Worm (Caenorhabditis elegans) whole organism, L2 larva: ENCODE results near the gene K11H3.8.

ENCODE experiments used
- C34F6.9 ChIP-seq: fragments of 150-350 bp; optimal IDR thresholded peaks from 2 replicates; lab custom pipeline; 2014; ENCODE audit warnings: missing biosample characterization, missing genetic modification characterization
- F13H6.1 ChIP-seq: sonication (generic microtip); optimal IDR thresholded peaks from 2 replicates; lab custom pipeline; 2016; ENCODE audit warnings: missing genetic modification characterization, missing compliant biosample characterization
- R02D3.7 ChIP-seq: fragments of 150-350 bp; optimal IDR thresholded peaks from 2 replicates; lab custom pipeline; 2014; ENCODE audit warnings: missing biosample characterization, missing genetic modification characterization
- Y55F3AM.14 ChIP-seq: fragments of 200-800 bp; sonication (Bioruptor generic); optimal IDR thresholded peaks from 2 replicates; lab custom pipeline; 2018; ENCODE audit warnings: mild to moderate bottlenecking, missing genetic modification characterization, missing compliant biosample characterization
- ZK546.5 ChIP-seq: sonication (generic microtip); optimal IDR thresholded peaks from 2 replicates; lab custom pipeline; 2017; ENCODE audit warnings: missing biosample characterization, missing genetic modification characterization
- alr-1 ChIP-seq: fragments of 150-350 bp; optimal IDR thresholded peaks from 2 replicates; lab custom pipeline; 2014; ENCODE audit warnings: missing biosample characterization, missing genetic modification characterization
- ama-1 ChIP-seq: fragments of 150-350 bp; optimal IDR thresholded peaks from 2 replicates; lab custom pipeline; 2018; ENCODE audit warnings: inconsistent platforms
- blmp-1 ChIP-seq: sonication (generic microtip); optimal IDR thresholded peaks from 2 replicates; lab custom pipeline; 2017; ENCODE audit warnings: missing genetic modification characterization, mild to moderate bottlenecking, missing compliant biosample characterization, antibody characterized with exemption, moderate library complexity; ENCODE audit not compliant: insufficient read depth
- ceh-16 ChIP-seq: fragments of 150-350 bp; optimal IDR thresholded peaks from 2 replicates; lab custom pipeline; 2014; ENCODE audit warnings: missing biosample characterization, missing genetic modification characterization
- ceh-82 ChIP-seq: fragments of 150-350 bp; optimal IDR thresholded peaks from 2 replicates; lab custom pipeline; 2014; ENCODE audit warnings: missing biosample characterization, missing genetic modification characterization
- crh-2 ChIP-seq: sonication (generic microtip); optimal IDR thresholded peaks from 2 replicates; lab custom pipeline; 2017; ENCODE audit warnings: missing biosample characterization, missing genetic modification characterization
- dmd-4 ChIP-seq: sonication (generic microtip); optimal IDR thresholded peaks from 2 replicates; lab custom pipeline; 2017; ENCODE audit warnings: missing biosample characterization, missing genetic modification characterization
- egl-27 ChIP-seq: sonication (generic microtip); optimal IDR thresholded peaks from 3 replicates; lab custom pipeline; 2017; ENCODE audit warnings: missing biosample characterization, missing genetic modification reagents, missing genetic modification characterization
- elt-1 ChIP-seq: fragments of 150-350 bp; optimal IDR thresholded peaks from 2 replicates; lab custom pipeline; 2014; ENCODE audit warnings: missing biosample characterization, missing genetic modification characterization
- elt-3 ChIP-seq: sonication (generic microtip); optimal IDR thresholded peaks from 2 replicates; lab custom pipeline; 2017; ENCODE audit warnings: missing biosample characterization, missing genetic modification characterization
- fos-1 ChIP-seq: fragments of 150-350 bp; optimal IDR thresholded peaks from 2 replicates; lab custom pipeline; 2014; ENCODE audit warnings: missing biosample characterization, missing genetic modification characterization
- gmeb-1 ChIP-seq: fragments of 150-350 bp; optimal IDR thresholded peaks from 2 replicates; lab custom pipeline; 2014; ENCODE audit warnings: missing biosample characterization, missing genetic modification characterization
- lin-11 ChIP-seq: fragments of 150-350 bp; sonication (generic microtip); optimal IDR thresholded peaks from 2 replicates; lab custom pipeline; 2014; ENCODE audit warnings: missing biosample characterization, missing genetic modification characterization, inconsistent platforms, mixed read lengths
- lin-13 ChIP-seq: fragments of 150-350 bp; optimal IDR thresholded peaks from 2 replicates; lab custom pipeline; 2014; ENCODE audit warnings: missing biosample characterization, missing genetic modification reagents, missing genetic modification characterization
- lin-39 ChIP-seq: fragments of 150-350 bp; optimal IDR thresholded peaks from 2 replicates; lab custom pipeline; 2014; ENCODE audit warnings: missing biosample characterization, missing genetic modification reagents, missing genetic modification characterization
- lsy-2 ChIP-seq, 2 experiments: fragments of 150-350 bp in 1 of 2; sonication (generic microtip) in 1 of 2; optimal IDR thresholded peaks; 2 replicates each; lab custom pipeline; 2014 to 2017; ENCODE audit warnings: missing biosample characterization in 2 of 2, missing genetic modification characterization in 2 of 2
- mab-5 ChIP-seq: fragments of 150-350 bp; optimal IDR thresholded peaks from 2 replicates; lab custom pipeline; 2014; ENCODE audit warnings: missing biosample characterization, missing genetic modification characterization
- mbf-1 ChIP-seq: sonication (generic microtip); optimal IDR thresholded peaks from 2 replicates; lab custom pipeline; 2017; ENCODE audit warnings: missing biosample characterization, missing genetic modification characterization
- mdl-1 ChIP-seq, 2 experiments: fragments of 150-350 bp in 1 of 2; sonication (generic microtip) in 1 of 2; optimal IDR thresholded peaks; 2 replicates each; lab custom pipeline; 2017; ENCODE audit warnings: missing biosample characterization in 2 of 2, missing genetic modification characterization in 2 of 2
- nhr-10 ChIP-seq: sonication (generic microtip); optimal IDR thresholded peaks from 2 replicates; lab custom pipeline; 2017; ENCODE audit warnings: missing biosample characterization, missing genetic modification characterization
- nhr-11 ChIP-seq: fragments of 150-350 bp; optimal IDR thresholded peaks from 2 replicates; lab custom pipeline; 2014; ENCODE audit warnings: missing biosample characterization, missing genetic modification characterization
- nhr-12 ChIP-seq: fragments of 150-350 bp; optimal IDR thresholded peaks from 2 replicates; lab custom pipeline; 2014; ENCODE audit warnings: missing biosample characterization, missing genetic modification characterization
- nhr-129 ChIP-seq: fragments of 150-350 bp; optimal IDR thresholded peaks from 2 replicates; lab custom pipeline; 2014; ENCODE audit warnings: missing biosample characterization, missing genetic modification characterization
- nhr-21 ChIP-seq: fragments of 150-350 bp; optimal IDR thresholded peaks from 2 replicates; lab custom pipeline; 2014; ENCODE audit warnings: missing biosample characterization, missing genetic modification characterization
- nhr-23 ChIP-seq: fragments of 150-350 bp; optimal IDR thresholded peaks from 2 replicates; lab custom pipeline; 2014; ENCODE audit warnings: missing biosample characterization, missing genetic modification reagents, missing genetic modification characterization
- nhr-237 ChIP-seq: fragments of 150-350 bp; optimal IDR thresholded peaks from 2 replicates; lab custom pipeline; 2014; ENCODE audit warnings: missing biosample characterization, missing genetic modification characterization
- nhr-6 ChIP-seq: fragments of 150-350 bp; optimal IDR thresholded peaks from 2 replicates; lab custom pipeline; 2014; ENCODE audit warnings: missing biosample characterization, missing genetic modification characterization
- nhr-77 ChIP-seq: fragments of 150-350 bp; optimal IDR thresholded peaks from 2 replicates; lab custom pipeline; 2014; ENCODE audit warnings: missing biosample characterization, missing genetic modification characterization
- peb-1 ChIP-seq: fragments of 150-350 bp; optimal IDR thresholded peaks from 2 replicates; lab custom pipeline; 2014; ENCODE audit warnings: missing biosample characterization, missing genetic modification characterization
- sem-4 ChIP-seq: fragments of 150-350 bp; optimal IDR thresholded peaks from 2 replicates; lab custom pipeline; 2014; ENCODE audit warnings: missing biosample characterization, missing genetic modification reagents, missing genetic modification characterization
- sma-3 ChIP-seq: sonication (generic microtip); optimal IDR thresholded peaks from 2 replicates; lab custom pipeline; 2016; ENCODE audit warnings: missing genetic modification reagents, missing genetic modification characterization, missing compliant biosample characterization
- sma-9 ChIP-seq, 2 experiments: fragments of 150-350 bp in 1 of 2; sonication (generic microtip) in 1 of 2; optimal IDR thresholded peaks; 2 replicates each; lab custom pipeline; 2014 to 2016; ENCODE audit warnings: missing genetic modification characterization in 2 of 2, mild to moderate bottlenecking in 1 of 2, missing biosample characterization in 1 of 2, missing compliant biosample characterization in 1 of 2, missing genetic modification reagents in 1 of 2, moderate library complexity in 1 of 2
- snpc-4 ChIP-seq: fragments of 150-350 bp; optimal IDR thresholded peaks from 2 replicates; lab custom pipeline; 2014; ENCODE audit warnings: missing biosample characterization, missing genetic modification characterization
- unc-39 ChIP-seq: fragments of 150-350 bp; optimal IDR thresholded peaks from 2 replicates; lab custom pipeline; 2014; ENCODE audit warnings: missing biosample characterization, missing genetic modification characterization
- unc-55 ChIP-seq: fragments of 150-350 bp; sonication (generic microtip); optimal IDR thresholded peaks from 3 replicates; lab custom pipeline; 2014; ENCODE audit warnings: missing biosample characterization, missing genetic modification reagents, missing genetic modification characterization
- unc-62 ChIP-seq: fragments of 150-350 bp; optimal IDR thresholded peaks from 2 replicates; lab custom pipeline; 2014; ENCODE audit warnings: missing biosample characterization, missing genetic modification reagents, missing genetic modification characterization
- zag-1 ChIP-seq: fragments of 150-350 bp; optimal IDR thresholded peaks from 2 replicates; lab custom pipeline; 2014; ENCODE audit warnings: missing biosample characterization, missing genetic modification characterization
- ztf-4 ChIP-seq: fragments of 150-350 bp; optimal IDR thresholded peaks from 2 replicates; lab custom pipeline; 2014; ENCODE audit warnings: missing biosample characterization, missing genetic modification characterization

The K11H3.8 gene

DNA sequence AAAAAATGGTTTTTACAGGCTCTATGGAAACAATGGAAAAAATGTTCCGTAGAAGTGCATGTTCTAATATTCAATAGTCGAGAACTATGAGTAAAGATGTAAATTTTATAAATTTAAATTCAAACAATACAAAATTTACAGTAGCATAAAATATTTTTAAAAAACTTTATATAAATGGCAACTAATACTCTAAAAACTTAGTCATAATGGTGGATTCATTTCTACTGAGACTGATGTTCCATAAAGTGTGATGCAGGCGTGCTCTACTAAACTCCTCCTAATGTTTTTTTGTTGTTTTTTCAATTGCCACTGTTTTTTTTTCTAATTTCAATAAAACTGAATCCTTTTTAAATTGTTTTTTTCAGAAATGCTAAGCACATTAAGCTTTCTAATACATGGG, 26.8 kb upstream of the K11H3.8 start, which contains the start of gene gtap-2:
TSS of gene gtap-2 (plus strand) at position 366 of the 400 bp plus-strand sequence.
- TF ChIP-seq sma-9 (GFP tag; optimal IDR thresholded peaks at IDR 0.05; lab: Kevin White, UChicago) (peak; percentile 15), sma-9 (tag; optimal IDR thresholded peaks at IDR 0.05; lab: Kevin White, UChicago) (no peak), C34F6.9 (peak; percentile 69), fos-1 (tag; lab: Kevin White, UChicago) (no peak), lin-11 (no peak), dmd-4 (no peak), elt-3 (tag; lab: Kevin White, UChicago) (no peak), lsy-2 (tag; optimal IDR thresholded peaks at IDR 0.05; lab: Kevin White, UChicago) (peak in 1 of 2 experiments; percentile 65), egl-27 (no peak), unc-55 (GFP tag; lab: Kevin White, UChicago) (peak; percentile 64)

DNA sequence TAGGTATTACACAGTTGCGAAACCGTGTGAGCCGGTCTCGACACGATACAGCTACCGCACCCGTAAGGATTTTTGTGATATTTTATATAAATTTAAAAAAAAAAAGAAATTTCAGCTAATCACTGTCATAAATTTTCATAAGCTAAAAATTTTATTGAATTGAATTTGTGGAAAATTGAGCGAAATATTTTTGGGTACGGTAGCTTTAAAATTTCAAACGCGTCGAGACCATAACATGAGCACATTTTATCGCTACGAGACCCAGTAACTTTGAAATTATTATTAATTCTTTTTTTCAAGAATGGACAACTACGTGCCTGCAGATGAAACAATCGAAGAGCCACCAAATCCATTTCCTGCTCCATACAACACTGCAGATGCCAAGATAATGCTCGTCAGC, 21.8 kb upstream of the K11H3.8 start, which contains the start of gene ZK632.14:
TSS of gene ZK632.14 (plus strand) at position 301 of the 400 bp plus-strand sequence.
- no peak for TF ChIP-seq blmp-1 (tag; lab: Kevin White, UChicago)
- no peak for TF ChIP-seq nhr-6 (tag; lab: Kevin White, UChicago)
- TF ChIP-seq ceh-16 (tag; lab: Kevin White, UChicago) = no peak
- TF ChIP-seq elt-1 (tag; lab: Kevin White, UChicago) = no peak
- TF ChIP-seq crh-2 (tag; lab: Kevin White, UChicago) = no peak
- no peak for TF ChIP-seq fos-1 (tag; lab: Kevin White, UChicago)
- TF ChIP-seq nhr-11 (tag; lab: Kevin White, UChicago) = no peak
- TF ChIP-seq ceh-82 (tag; lab: Kevin White, UChicago) = no peak
- no peak for TF ChIP-seq nhr-23 (tag; lab: Kevin White, UChicago)
- no peak for TF ChIP-seq nhr-12
- TF ChIP-seq nhr-21 (tag; lab: Kevin White, UChicago) = no peak
- TF ChIP-seq nhr-77 (tag; lab: Kevin White, UChicago) = no peak
- no peak for TF ChIP-seq egl-27
- TF ChIP-seq snpc-4 (tag; lab: Kevin White, UChicago) = no peak
- no peak for TF ChIP-seq nhr-237
- TF ChIP-seq zag-1 (tag; lab: Kevin White, UChicago) = no peak
- no peak for TF ChIP-seq mbf-1 (tag; lab: Kevin White, UChicago)

DNA sequence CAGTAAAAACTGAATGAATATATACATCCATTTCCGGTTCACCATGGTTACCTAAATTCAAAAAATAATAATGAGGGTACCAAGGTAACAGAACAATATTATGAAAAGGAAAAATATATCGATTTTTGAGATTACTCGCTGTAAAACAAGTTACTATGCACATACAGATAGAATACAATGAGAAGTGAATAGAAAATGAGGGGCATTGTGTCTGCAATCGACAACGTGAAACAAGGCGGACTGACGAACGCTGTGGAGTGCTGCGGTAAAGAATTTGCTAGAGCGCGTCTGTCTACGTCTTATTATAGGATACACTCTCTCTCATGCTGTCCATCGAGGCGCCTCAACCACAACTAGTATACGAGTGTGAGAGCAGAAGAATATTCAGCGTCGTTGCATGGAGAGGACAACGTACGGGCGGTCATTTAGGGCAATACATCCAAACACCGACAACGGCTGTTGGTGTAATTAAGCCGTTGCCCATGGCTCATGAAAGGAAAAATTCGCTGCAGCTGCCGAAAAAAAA, 17.8 kb upstream of the K11H3.8 start, which contains the start of gene cnx-1:
TSS of gene cnx-1 (minus strand) at position 51 of the 526 bp plus-strand sequence.
- TF ChIP-seq C34F6.9 = peak; percentile 51
- TF ChIP-seq ama-1 = peak; percentile 31
- no peak for TF ChIP-seq egl-27
- TF ChIP-seq blmp-1 (tag; lab: Kevin White, UChicago) = no peak
- TF ChIP-seq mab-5 (tag; lab: Kevin White, UChicago) = no peak
- peak; percentile 49 for TF ChIP-seq unc-55 (GFP tag; lab: Kevin White, UChicago)
- peak; percentile 11 for TF ChIP-seq lsy-2 (tag; optimal IDR thresholded peaks at IDR 0.05; lab: Kevin White, UChicago)
- peak; percentile 1 for TF ChIP-seq F13H6.1
- peak; percentile 21 for TF ChIP-seq ztf-4 (tag; lab: Kevin White, UChicago)
- peak; percentile 10 for TF ChIP-seq crh-2 (tag; lab: Kevin White, UChicago)
- TF ChIP-seq lin-11 = peak; percentile 34
- TF ChIP-seq gmeb-1 = no peak
- TF ChIP-seq nhr-129 = peak; percentile 52

DNA sequence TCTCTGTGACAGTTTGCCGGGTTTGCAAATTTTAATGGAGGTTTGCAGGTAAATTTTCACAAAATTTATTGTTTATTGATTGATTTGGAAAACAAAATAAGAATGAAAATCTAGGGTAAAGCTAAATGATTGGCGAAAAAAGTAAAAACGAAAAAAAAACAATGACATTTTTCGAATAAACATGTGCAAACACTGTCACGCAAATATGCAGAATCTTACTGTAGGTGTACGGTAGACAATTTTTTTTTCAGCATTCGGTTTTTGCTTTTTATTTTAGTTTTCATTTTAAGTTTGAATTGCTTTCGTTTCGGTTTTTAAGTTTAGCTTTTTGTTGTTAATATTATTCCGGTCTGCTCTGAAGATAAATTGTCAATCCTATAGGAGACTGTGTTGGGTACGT, 17.1 kb upstream of the K11H3.8 start:
- TF ChIP-seq lsy-2 (tag; optimal IDR thresholded peaks at IDR 0.05; lab: Kevin White, UChicago) (peak in 1 of 2 experiments; percentile 70), egl-27 (no peak), alr-1 (tag; lab: Kevin White, UChicago) (no peak), unc-62 (no peak), sma-9 (GFP tag; optimal IDR thresholded peaks at IDR 0.05; lab: Kevin White, UChicago) (no peak), sma-9 (tag; optimal IDR thresholded peaks at IDR 0.05; lab: Kevin White, UChicago) (no peak), sma-3 (GFP tag; lab: Kevin White, UChicago) (no peak), gmeb-1 (no peak), nhr-6 (tag; lab: Kevin White, UChicago) (no peak), F13H6.1 (no peak)

DNA sequence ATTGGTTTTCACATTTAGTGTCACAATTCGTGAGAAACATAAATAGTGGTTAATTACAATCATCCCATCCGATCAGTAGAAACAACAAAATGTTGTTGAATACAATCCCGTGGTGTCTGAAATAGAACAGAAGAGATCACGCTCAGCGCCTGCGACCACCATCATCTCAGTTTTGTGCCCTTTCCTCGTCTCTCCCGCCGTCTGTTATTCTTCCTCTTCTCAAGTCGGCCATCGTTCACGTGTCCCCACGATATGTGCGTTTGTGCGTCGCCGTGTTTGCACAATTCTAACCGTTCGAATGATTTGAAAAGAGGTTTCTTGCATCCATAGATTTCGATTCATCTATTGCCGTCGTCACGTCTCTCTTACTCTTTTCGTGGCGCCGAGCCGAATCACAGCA, 16.2 kb upstream of the K11H3.8 start, which contains the start of gene panl-3:
TSS of gene panl-3 (plus strand) at position 294 of the 400 bp plus-strand sequence.
- TF ChIP-seq lin-39 (tag; lab: Kevin White, UChicago) = no peak
- peak; percentile 91 for TF ChIP-seq nhr-129
- no peak for TF ChIP-seq zag-1 (tag; lab: Kevin White, UChicago)
- no peak for TF ChIP-seq unc-62
- TF ChIP-seq Y55F3AM.14 (GFP tag; lab: Kevin White, UChicago) = no peak
- peak; percentile 71 for TF ChIP-seq sem-4 (tag; lab: Kevin White, UChicago)
- TF ChIP-seq unc-39 (tag; lab: Kevin White, UChicago) = no peak
- no peak for TF ChIP-seq ZK546.5 (tag; lab: Kevin White, UChicago)
- peak in 1 of 2 experiments; percentile 79 for TF ChIP-seq mdl-1 (tag; optimal IDR thresholded peaks at IDR 0.05; lab: Kevin White, UChicago)
- TF ChIP-seq nhr-77 (tag; lab: Kevin White, UChicago) = no peak
- TF ChIP-seq C34F6.9 = peak; percentile 82
- no peak for TF ChIP-seq nhr-12
- TF ChIP-seq nhr-23 (tag; lab: Kevin White, UChicago) = no peak
- no peak for TF ChIP-seq nhr-6 (tag; lab: Kevin White, UChicago)
- TF ChIP-seq sma-9 (GFP tag; optimal IDR thresholded peaks at IDR 0.05; lab: Kevin White, UChicago) = peak; percentile 42
- TF ChIP-seq sma-9 (tag; optimal IDR thresholded peaks at IDR 0.05; lab: Kevin White, UChicago) = no peak
- no peak for TF ChIP-seq snpc-4 (tag; lab: Kevin White, UChicago)
- TF ChIP-seq nhr-21 (tag; lab: Kevin White, UChicago) = peak; percentile 48
- peak; percentile 51 for TF ChIP-seq lin-13
- TF ChIP-seq peb-1 (tag; lab: Kevin White, UChicago) = no peak
- no peak for TF ChIP-seq R02D3.7 (tag; lab: Kevin White, UChicago)
- TF ChIP-seq nhr-10 = no peak
